Worm (Caenorhabditis elegans) whole organism, dauer: ENCODE results near the gene thn-1.

ENCODE experiments used
- unc-62 ChIP-seq: sonication (generic microtip); optimal IDR thresholded peaks from 2 replicates; lab custom pipeline; 2017; ENCODE audit warnings: missing biosample characterization, missing genetic modification reagents, missing genetic modification characterization

Gene thn-1

DNA sequence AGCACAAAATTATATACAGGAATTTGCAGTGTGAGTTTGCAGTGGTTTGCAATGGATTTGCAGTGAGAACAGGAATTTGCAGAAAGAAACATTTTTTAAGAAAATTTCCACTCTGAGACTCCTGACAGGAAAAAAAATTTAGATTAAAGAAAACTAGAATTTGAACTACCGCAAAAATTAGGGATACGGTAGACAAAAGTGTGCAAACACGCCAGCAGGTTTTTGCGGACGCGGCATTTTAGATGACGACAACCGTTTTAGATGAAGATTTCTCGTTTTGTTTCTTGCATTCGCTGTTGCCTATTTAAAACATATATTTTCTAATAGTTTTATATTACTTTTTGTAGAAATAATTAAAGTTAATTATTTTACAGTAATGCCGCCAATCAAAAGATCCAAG is 8.0 kb upstream of the thn-1 start, which contains the start of gene wdr-46:
Gene wdr-46, plus strand, starts transcription at position 375 of the 400 bp plus-strand sequence.
- TF ChIP-seq unc-62 (GFP tag; lab: Kevin White, UChicago) = no peak

- TF ChIP-seq unc-62 (GFP tag; lab: Kevin White, UChicago) = no peak
These were observed 3.9 kb upstream of the thn-1 start, which contains the start of gene atz-1 for ce11 chrIV:12376021-12376420. TSS of gene atz-1 (minus strand) at chrIV:12376121.

DNA sequence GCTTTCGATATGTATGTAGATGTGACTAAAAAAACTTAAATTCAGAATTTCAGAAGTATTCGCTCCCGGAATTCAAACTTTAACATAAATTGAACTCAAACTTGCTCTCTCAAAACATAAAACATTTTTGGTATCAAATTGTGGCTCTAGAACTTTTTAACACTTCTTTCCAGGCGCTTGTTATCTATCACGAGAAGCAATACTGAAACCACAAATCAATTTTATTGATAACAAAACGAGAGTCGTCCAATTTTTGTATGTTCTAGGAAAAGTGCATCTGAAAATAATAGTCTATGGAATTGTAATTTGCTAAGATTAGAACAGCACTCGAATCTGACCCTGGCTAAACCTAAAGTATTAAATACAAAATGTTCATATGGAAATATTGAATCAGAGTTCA is 965 bp upstream of the thn-1 start:
- no peak for TF ChIP-seq unc-62 (GFP tag; lab: Kevin White, UChicago)

ce11 chrIV:12382864-12383263 is 3.0 kb downstream of the thn-1 start, which contains the start of gene thn-2:
TSS of gene thn-2 (plus strand) at chrIV:12383170.
- TF ChIP-seq unc-62 (GFP tag; lab: Kevin White, UChicago) = no peak

DNA sequence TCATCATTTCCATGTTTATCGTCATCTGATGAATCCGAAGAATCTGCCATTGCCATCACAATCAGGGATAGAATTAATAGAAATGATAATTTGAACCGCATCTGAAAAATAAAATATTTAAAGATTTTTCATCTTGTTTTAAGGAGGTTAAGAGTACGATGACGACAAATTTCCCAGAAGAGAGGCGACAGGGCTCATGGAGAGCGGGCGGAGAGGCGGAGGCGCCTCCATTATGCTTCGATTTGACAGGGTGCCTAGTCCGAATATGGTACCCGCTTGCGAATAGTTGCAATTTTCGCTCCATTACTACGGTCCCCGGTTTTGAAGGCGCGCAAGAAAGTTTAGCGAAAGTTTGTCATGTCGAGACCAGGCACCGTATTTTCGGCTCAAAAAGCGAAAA is 5.2 kb downstream of the thn-1 start, which contains the start of gene F28D1.6:
Gene F28D1.6, minus strand, starts transcription at position 101 of the 400 bp plus-strand sequence.
- no peak for TF ChIP-seq unc-62 (GFP tag; lab: Kevin White, UChicago)

DNA sequence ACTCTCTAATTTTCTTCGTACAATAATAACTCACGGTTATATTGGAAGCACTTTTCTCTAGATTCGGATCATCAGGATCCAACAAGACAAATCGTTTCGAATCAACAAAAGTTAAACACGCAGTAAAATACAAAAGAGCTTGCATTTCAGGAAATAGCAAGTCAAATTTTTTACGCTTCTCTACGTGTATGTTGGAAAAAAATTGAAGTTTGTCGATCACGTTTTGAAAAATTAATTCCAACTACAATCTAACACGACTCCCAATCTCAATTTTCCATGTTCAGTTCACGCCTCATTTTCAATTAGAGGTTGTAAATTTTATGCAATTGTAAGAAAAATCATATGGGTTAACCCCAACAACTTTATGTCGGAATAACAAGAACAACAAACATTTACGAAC is 10.1 kb downstream of the thn-1 start, which contains the start of gene spe-45:
Gene spe-45, minus strand, starts transcription at position 145 of the 400 bp plus-strand sequence.
- TF ChIP-seq unc-62 (GFP tag; lab: Kevin White, UChicago) = no peak

DNA sequence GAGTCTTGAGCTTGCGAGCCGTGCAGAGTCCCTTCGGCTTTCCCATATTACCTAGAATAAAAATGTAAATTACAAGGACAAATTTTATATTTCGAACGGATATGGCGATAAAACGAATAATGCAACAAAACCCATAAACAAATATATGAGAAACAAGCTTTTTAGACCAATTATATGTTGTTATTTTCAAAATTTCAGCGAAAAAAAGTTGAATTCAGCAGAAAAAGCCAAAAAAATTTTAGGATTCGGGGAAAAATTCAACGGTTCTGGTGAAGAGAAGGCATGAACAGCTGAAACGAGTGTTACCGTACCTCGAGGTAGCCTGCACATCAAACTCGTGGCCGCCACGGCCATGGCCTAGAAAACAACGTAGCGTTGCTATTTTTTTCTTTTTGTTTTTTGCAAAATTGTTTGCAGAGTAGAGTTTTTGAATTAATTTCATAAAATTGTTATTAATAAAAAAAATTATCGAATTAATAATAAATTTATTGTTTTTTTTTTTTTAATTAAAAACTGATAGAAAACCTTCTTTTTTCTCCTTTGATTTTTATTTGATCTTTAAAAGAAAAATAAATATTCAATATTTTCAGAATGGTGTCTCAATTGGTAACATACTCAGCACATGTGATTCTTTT is 11.2 kb downstream of the thn-1 start, which contains the start of the genes rps-23 and dpm-3:
Gene rps-23, minus strand, starts transcription at position 51 of the 635 bp plus-strand sequence.
Gene dpm-3, plus strand, starts transcription at position 585 of the 635 bp plus-strand sequence.
- no peak for TF ChIP-seq unc-62 (GFP tag; lab: Kevin White, UChicago)

DNA sequence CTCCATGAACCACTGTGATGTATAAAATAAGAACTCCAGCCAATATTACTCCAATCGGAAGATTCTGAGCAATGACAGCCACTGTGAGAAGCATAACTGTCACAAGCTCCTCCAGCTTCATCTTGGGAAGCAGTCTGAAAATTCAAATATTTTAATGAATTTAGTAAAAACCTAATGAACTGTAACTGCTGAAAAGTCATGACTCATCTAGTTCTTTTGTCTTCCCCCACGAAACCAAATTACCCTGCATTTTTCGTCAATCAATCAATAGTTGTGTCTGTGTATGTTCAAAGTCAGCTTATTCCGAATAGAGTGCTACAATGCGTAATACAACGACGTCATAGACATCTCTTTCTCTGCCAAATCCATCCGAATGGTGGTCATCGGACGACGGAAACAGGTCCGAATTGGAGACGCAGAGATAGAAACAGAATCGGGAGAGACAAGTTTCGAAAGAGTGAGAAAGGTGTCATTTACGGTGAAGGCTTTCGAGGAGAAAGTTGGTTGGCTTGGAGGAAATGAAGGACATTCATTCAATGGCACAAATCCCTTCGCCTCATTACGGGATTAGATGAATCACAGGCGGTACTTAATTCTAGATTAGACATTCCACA is 16.9 kb downstream of the thn-1 start:
- no peak for TF ChIP-seq unc-62 (GFP tag; lab: Kevin White, UChicago)

- no peak for TF ChIP-seq unc-62 (GFP tag; lab: Kevin White, UChicago)
These were observed 18.6 kb downstream of the thn-1 start, which contains the start of gene acs-20 for ce11 chrIV:12398437-12398836. TSS of gene acs-20 (minus strand) at chrIV:12398706.

- TF ChIP-seq unc-62 (GFP tag; lab: Kevin White, UChicago) = no peak
These were observed 20.1 kb downstream of the thn-1 start for ce11 chrIV:12399983-12400382.

- TF ChIP-seq unc-62 (GFP tag; lab: Kevin White, UChicago) = no peak
These were observed 23.6 kb downstream of the thn-1 start for ce11 chrIV:12403440-12403839.

DNA sequence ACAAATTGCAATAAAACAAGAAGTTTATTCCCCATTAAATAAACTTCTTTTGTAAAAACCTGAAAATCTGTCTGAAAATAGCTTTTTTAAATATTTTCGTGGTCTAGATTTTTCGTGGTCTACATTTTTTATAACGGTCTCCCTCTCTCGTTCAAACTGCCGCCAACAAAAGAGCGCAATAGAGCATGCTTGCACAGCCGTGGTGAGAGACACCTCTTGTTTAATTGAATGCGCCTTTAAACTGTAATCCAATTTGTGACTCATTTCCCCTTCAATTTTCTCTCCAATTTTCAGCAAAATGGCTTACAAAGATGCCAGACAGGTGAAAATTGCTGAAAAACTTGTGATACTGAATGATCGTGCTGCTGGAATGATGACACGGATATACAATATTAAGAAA is 24.3 kb downstream of the thn-1 start, which contains the start of gene gex-3:
Gene gex-3, plus strand, starts transcription at position 295 of the 400 bp plus-strand sequence.
- TF ChIP-seq unc-62 (GFP tag; lab: Kevin White, UChicago) = no peak

ce11 chrIV:12408625-12409024 is 28.7 kb downstream of the thn-1 start, which contains the start of gene dsb-1:
TSS of gene dsb-1 (plus strand) at chrIV:12408925.
- no peak for TF ChIP-seq unc-62 (GFP tag; lab: Kevin White, UChicago)

ce11 chrIV:12410167-12410566 is 30.3 kb downstream of the thn-1 start, which contains the start of gene acl-13:
TSS of gene acl-13 (plus strand) at chrIV:12410467.
- no peak for TF ChIP-seq unc-62 (GFP tag; lab: Kevin White, UChicago)

DNA sequence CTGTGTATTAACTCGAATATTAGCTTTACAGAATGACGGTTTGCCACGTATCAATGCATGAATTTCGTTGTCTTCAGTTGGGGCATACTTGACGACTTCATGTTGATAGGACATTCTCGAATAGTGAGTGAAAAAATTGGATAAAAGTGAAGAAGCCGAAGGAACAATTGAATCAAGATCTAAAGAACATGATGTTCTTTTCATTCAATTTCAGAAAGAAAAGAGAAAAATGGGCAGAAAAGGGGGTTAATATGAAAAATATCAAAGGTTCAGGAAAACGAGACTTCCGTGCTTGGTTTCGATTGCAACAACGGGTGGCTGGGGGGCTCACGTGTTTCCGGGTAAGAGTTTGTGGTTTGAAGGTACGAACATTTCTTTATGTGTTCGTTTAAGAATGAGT is 34.7 kb downstream of the thn-1 start:
- no peak for TF ChIP-seq unc-62 (GFP tag; lab: Kevin White, UChicago)
